Worm (Caenorhabditis elegans) whole organism, young adult: ENCODE results near the gene nlp-80.

ENCODE experiments used
- F33H1.4 ChIP-seq: fragments of 200-800 bp; sonication (Bioruptor generic); IDR thresholded peaks from 2 replicates; pipeline ENCODE4 v1.3.6; 2022; ENCODE audit warnings: missing genetic modification reagents, missing genetic modification characterization, missing compliant biosample characterization
- F55B11.4 ChIP-seq: sonication (generic microtip); optimal IDR thresholded peaks from 2 replicates; lab custom pipeline; 2016; ENCODE audit warnings: missing compliant biosample characterization, missing genetic modification characterization, borderline replicate concordance; ENCODE audit not compliant: insufficient read depth
- F57A8.1 ChIP-seq: fragments of 200-800 bp; sonication (Bioruptor generic); optimal IDR thresholded peaks from 2 replicates; lab custom pipeline; 2018; ENCODE audit warnings: mild to moderate bottlenecking, missing genetic modification characterization, moderate library complexity, missing compliant biosample characterization
- Y53G8AR.9 ChIP-seq: fragments of 200-800 bp; sonication (Bioruptor generic); conservative IDR thresholded peaks from 2 replicates; pipeline ENCODE4 v1.3.6; 2022; ENCODE audit warnings: missing genetic modification reagents, missing genetic modification characterization, missing compliant biosample characterization
- Y67H2A.10 ChIP-seq: fragments of 200-800 bp; sonication (Bioruptor generic); conservative IDR thresholded peaks from 2 replicates; pipeline ENCODE4 v1.3.6; 2022; ENCODE audit warnings: missing genetic modification reagents, missing genetic modification characterization, missing compliant biosample characterization
- Y95B8A.8 ChIP-seq: fragments of 200-800 bp; sonication (Bioruptor generic); IDR thresholded peaks from 2 replicates; pipeline ENCODE4 v1.3.6; 2022; ENCODE audit warnings: missing genetic modification reagents, missing genetic modification characterization, missing compliant biosample characterization
- ZK185.1 ChIP-seq: sonication (generic microtip); optimal IDR thresholded peaks from 2 replicates; lab custom pipeline; 2016; ENCODE audit warnings: mild to moderate bottlenecking, missing genetic modification characterization, missing compliant biosample characterization; ENCODE audit not compliant: poor library complexity, severe bottlenecking
- ama-1 ChIP-seq, 3 experiments: fragments of 150-350 bp in 1 of 3; sonication (generic microtip) in 2 of 3; optimal IDR thresholded peaks; 2 replicates each; lab custom pipeline; 2014 to 2018; ENCODE audit warnings: missing biosample characterization in 2 of 3, missing genetic modification characterization in 2 of 3, missing genetic modification reagents in 2 of 3
- ceh-79 ChIP-seq: sonication (generic microtip); optimal IDR thresholded peaks from 2 replicates; lab custom pipeline; 2017; ENCODE audit warnings: mild to moderate bottlenecking, missing genetic modification characterization, missing compliant biosample characterization
- chd-7 ChIP-seq: sonication (generic microtip); optimal IDR thresholded peaks from 2 replicates; lab custom pipeline; 2016; ENCODE audit warnings: mild to moderate bottlenecking, missing genetic modification characterization, moderate library complexity, missing compliant biosample characterization
- die-1 ChIP-seq: sonication (generic microtip); optimal IDR thresholded peaks from 2 replicates; lab custom pipeline; 2016; ENCODE audit warnings: missing genotype, mild to moderate bottlenecking, missing genetic modification characterization, missing compliant biosample characterization
- ets-4 ChIP-seq: fragments of 200-800 bp; sonication (Bioruptor generic); optimal IDR thresholded peaks from 2 replicates; lab custom pipeline; 2018; ENCODE audit warnings: mild to moderate bottlenecking, missing genetic modification characterization, missing compliant biosample characterization
- lag-1 ChIP-seq: fragments of 200-800 bp; sonication (Bioruptor generic); IDR thresholded peaks from 2 replicates; pipeline ENCODE4 v1.3.6; 2022; ENCODE audit warnings: missing genetic modification reagents, missing genetic modification characterization, missing compliant biosample characterization
- lin-40 ChIP-seq: sonication (generic microtip); optimal IDR thresholded peaks from 2 replicates; lab custom pipeline; 2016; ENCODE audit warnings: missing genetic modification characterization, mild to moderate bottlenecking, missing compliant biosample characterization, missing genotype, missing genetic modification reagents
- madf-3 ChIP-seq: fragments of 200-800 bp; sonication (Bioruptor generic); IDR thresholded peaks from 2 replicates; pipeline ENCODE4 v1.3.6; 2022; ENCODE audit warnings: missing genetic modification reagents, missing genetic modification characterization, missing compliant biosample characterization
- madf-6 ChIP-seq: fragments of 200-800 bp; sonication (Bioruptor generic); IDR thresholded peaks from 2 replicates; pipeline ENCODE4 v1.3.6; 2022; ENCODE audit warnings: missing genetic modification reagents, missing genetic modification characterization, missing compliant biosample characterization
- nfyb-1 ChIP-seq: fragments of 200-800 bp; sonication (Bioruptor generic); IDR thresholded peaks from 2 replicates; pipeline ENCODE4 v1.3.6; 2022; ENCODE audit warnings: missing genetic modification reagents, missing genetic modification characterization, missing compliant biosample characterization
- nhr-80 ChIP-seq: sonication (generic microtip); optimal IDR thresholded peaks from 2 replicates; lab custom pipeline; 2016; ENCODE audit warnings: missing genetic modification characterization, missing compliant biosample characterization
- sea-2 ChIP-seq: fragments of 200-800 bp; sonication (Bioruptor generic); IDR thresholded peaks from 2 replicates; pipeline ENCODE4 v1.3.6; 2022; ENCODE audit warnings: missing genetic modification characterization, missing compliant biosample characterization
- somi-1 ChIP-seq: fragments of 200-800 bp; sonication (Bioruptor generic); optimal IDR thresholded peaks from 2 replicates; lab custom pipeline; 2018; ENCODE audit warnings: mild to moderate bottlenecking, missing genetic modification characterization, missing compliant biosample characterization
- tbx-9 ChIP-seq: sonication (generic microtip); optimal IDR thresholded peaks from 2 replicates; lab custom pipeline; 2016; ENCODE audit warnings: borderline replicate concordance, missing genetic modification characterization, inconsistent platforms, missing compliant biosample characterization
- zfh-2 ChIP-seq: fragments of 200-800 bp; sonication (Bioruptor generic); conservative IDR thresholded peaks from 2 replicates; pipeline ENCODE4 v1.3.6; 2022; ENCODE audit warnings: missing genetic modification reagents, missing genetic modification characterization, missing compliant biosample characterization
- ztf-26 ChIP-seq: sonication (generic microtip); optimal IDR thresholded peaks from 2 replicates; lab custom pipeline; 2017; ENCODE audit warnings: missing genetic modification characterization, missing compliant biosample characterization
- ztf-28 ChIP-seq: fragments of 200-800 bp; sonication (Bioruptor generic); IDR thresholded peaks from 2 replicates; pipeline ENCODE4 v1.3.6; 2022; ENCODE audit warnings: missing genetic modification reagents, missing genetic modification characterization, missing compliant biosample characterization

nlp-80 gene

ce11 chrV:11109647-11110046 lies 44.2 kb upstream of the nlp-80 start, which contains the start of gene Y42A5A.5:
Y42A5A.5 (minus strand) TSS chrV:11109747.
- TF ChIP-seq madf-6 (GFP tag; lab: Robert Waterston, UW): peak; percentile 36
- 0 out of 2 replicates have a peak, but pooled peaks have one; percentile 52 for TF ChIP-seq madf-3 (GFP tag; lab: Robert Waterston, UW)
- TF ChIP-seq, all 124 proteins: peak for 2; not testable (repeated sequence) for 122

DNA sequence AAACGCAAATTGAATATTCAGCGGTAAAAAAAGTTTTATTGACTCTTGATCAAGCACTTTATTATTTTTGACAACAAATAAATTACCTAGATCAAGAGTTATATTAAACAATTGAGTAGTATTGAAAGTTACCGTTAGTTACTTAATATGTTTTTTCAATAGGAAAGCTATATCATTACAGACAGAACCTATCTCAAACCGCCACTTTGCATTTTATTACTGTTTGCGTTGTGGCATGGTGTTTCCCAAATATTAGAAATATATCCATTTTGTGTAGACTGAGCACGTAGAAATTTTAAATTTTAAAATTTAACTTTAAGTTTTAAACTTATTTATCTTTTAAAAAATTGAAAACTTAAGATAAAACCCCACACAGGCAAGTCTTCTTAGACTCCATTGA lies 39.0 kb upstream of the nlp-80 start:
- no peak for TF ChIP-seq chd-7 (tag; lab: Kevin White, UChicago)

- no peak for TF ChIP-seq ceh-79 (tag; lab: Kevin White, UChicago)
Measured at ce11 chrV:11098599-11098998, 33.2 kb upstream of the nlp-80 start, which contains the start of gene cdkl-1. cdkl-1 (plus strand) TSS chrV:11098899.

DNA sequence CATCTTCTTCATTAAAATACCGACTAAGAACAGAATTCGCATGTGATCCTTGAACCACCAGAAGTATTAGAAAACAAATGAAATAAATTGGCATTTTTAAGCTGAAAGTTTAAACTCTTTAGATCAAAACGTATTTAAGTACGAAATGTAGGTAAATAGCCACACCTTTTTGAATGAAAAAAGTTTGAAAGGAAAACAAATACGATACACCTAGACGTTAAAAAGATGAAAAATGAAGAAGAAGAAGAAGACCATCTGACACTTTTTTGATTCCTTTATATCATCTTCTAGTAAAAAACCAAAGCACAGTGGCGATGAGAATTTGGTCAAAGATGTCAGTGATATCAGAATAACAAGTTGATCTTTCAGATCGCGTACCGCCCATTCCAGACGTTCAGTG lies 30.5 kb upstream of the nlp-80 start, which contains the start of gene Y42A5A.3:
Gene Y42A5A.3, minus strand, starts transcription at position 101 of the 400 bp plus-strand sequence.
- TF ChIP-seq F55B11.4 (no peak), F33H1.4 (GFP tag; lab: Robert Waterston, UW) (no peak), Y95B8A.8 (no peak), ets-4 (GFP tag; lab: Kevin White, UChicago) (no peak), Y53G8AR.9 (no peak), Y67H2A.10 (GFP tag; lab: Robert Waterston, UW) (no peak), F57A8.1 (GFP tag; lab: Kevin White, UChicago) (no peak), tbx-9 (tag; lab: Kevin White, UChicago) (no peak)

ce11 chrV:11094698-11095097 lies 29.3 kb upstream of the nlp-80 start:
- TF ChIP-seq ama-1 (optimal IDR thresholded peaks at IDR 0.05; lab: Kevin White, UChicago) (no peak), ama-1 (GFP tag; optimal IDR thresholded peaks at IDR 0.05; lab: Kevin White, UChicago) (no peak), lin-40 (tag; lab: Kevin White, UChicago) (peak; percentile 51), zfh-2 (GFP tag; lab: Robert Waterston, UW) (no peak), ztf-26 (peak; percentile 78), sea-2 (GFP tag; lab: Robert Waterston, UW) (no peak), somi-1 (GFP tag; lab: Kevin White, UChicago) (peak; percentile 43)

DNA sequence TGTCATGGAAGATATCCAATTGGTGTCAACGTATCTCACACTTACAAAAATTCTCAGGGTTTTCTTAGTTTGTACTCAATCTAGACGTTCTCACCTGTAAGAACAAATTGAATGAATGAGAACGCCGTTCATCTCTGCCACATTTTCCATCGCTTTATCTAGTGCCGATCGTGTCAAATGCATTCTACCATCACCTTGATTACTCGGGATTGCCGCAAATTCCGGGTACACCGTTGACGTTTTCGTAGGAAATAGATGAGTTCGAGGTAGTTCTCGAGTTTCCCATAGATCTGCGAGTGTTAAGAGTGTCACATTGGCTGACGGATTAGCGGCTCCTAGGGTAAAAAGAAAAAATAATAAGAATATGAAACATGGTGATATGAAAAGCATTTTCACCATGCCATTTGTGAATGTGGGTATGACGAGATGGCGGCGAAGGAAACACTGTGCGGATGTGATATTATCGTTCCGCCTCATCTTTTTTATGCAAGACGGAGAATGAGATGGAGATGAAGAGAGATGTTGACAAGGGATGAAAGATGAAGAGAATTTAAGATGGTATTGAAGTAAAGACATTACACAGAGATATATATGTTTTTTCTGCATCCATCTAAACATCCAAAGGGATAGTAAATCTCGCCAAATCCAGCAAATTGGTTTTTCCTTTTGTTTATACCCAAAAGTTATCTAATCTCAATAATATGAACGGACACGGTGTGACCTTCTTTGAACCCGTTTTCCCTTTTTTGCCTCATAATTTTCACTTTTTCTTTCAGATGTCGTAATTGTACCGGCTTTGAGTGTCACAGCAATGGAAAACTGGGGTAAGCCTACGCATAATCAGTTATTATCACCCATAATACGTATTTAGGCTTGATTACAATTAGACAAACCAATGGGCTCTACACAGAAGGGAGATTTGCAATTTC lies 28.0 kb upstream of the nlp-80 start, which contains the start of gene lact-8:
Gene lact-8, minus strand, starts transcription at position 445 of the 929 bp plus-strand sequence.
- TF ChIP-seq madf-6 (GFP tag; lab: Robert Waterston, UW): no peak

ce11 chrV:11087519-11087998 lies 22.1 kb upstream of the nlp-80 start, which contains the start of gene Y42A5A.1:
Y42A5A.1 (plus strand) TSS chrV:11087948.
- no peak for TF ChIP-seq ZK185.1
- peak; percentile 13 for TF ChIP-seq die-1 (tag; lab: Kevin White, UChicago)

ce11 chrV:11087119-11087518 lies 21.7 kb upstream of the nlp-80 start:
- TF ChIP-seq lin-40 (tag; lab: Kevin White, UChicago): peak; percentile 40
- no peak for TF ChIP-seq nfyb-1 (GFP tag; lab: Robert Waterston, UW)
- TF ChIP-seq Y67H2A.10 (GFP tag; lab: Robert Waterston, UW): no peak
- no peak for TF ChIP-seq lag-1 (GFP tag; lab: Robert Waterston, UW)
- TF ChIP-seq nhr-80 (tag; lab: Kevin White, UChicago): peak; percentile 6
- no peak for TF ChIP-seq ztf-28 (GFP tag; lab: Robert Waterston, UW)
- TF ChIP-seq, all 124 proteins: peak for 2
